Worm (Caenorhabditis elegans) whole organism, L2 larva: ENCODE data around the gene M106.8.

Experiments used
- aly-2 ChIP-seq: fragments of 150-350 bp; optimal IDR thresholded peaks from 2 replicates; lab custom pipeline; 2014; ENCODE audit warnings: missing biosample characterization, missing genetic modification characterization
- ceh-82 ChIP-seq: fragments of 150-350 bp; optimal IDR thresholded peaks from 2 replicates; lab custom pipeline; 2014; ENCODE audit warnings: missing biosample characterization, missing genetic modification characterization
- lin-11 ChIP-seq: fragments of 150-350 bp; sonication (generic microtip); optimal IDR thresholded peaks from 2 replicates; lab custom pipeline; 2014; ENCODE audit warnings: missing biosample characterization, missing genetic modification characterization, inconsistent platforms, mixed read lengths
- lin-13 ChIP-seq: fragments of 150-350 bp; optimal IDR thresholded peaks from 2 replicates; lab custom pipeline; 2014; ENCODE audit warnings: missing biosample characterization, missing genetic modification reagents, missing genetic modification characterization
- lin-39 ChIP-seq: fragments of 150-350 bp; optimal IDR thresholded peaks from 2 replicates; lab custom pipeline; 2014; ENCODE audit warnings: missing biosample characterization, missing genetic modification reagents, missing genetic modification characterization
- mab-5 ChIP-seq: fragments of 150-350 bp; optimal IDR thresholded peaks from 2 replicates; lab custom pipeline; 2014; ENCODE audit warnings: missing biosample characterization, missing genetic modification characterization
- mdl-1 ChIP-seq, 2 experiments: fragments of 150-350 bp in 1 of 2; sonication (generic microtip) in 1 of 2; optimal IDR thresholded peaks; 2 replicates each; lab custom pipeline; 2017; ENCODE audit warnings: missing biosample characterization in 2 of 2, missing genetic modification characterization in 2 of 2
- nhr-77 ChIP-seq: fragments of 150-350 bp; optimal IDR thresholded peaks from 2 replicates; lab custom pipeline; 2014; ENCODE audit warnings: missing biosample characterization, missing genetic modification characterization
- skn-1 ChIP-seq: sonication (generic microtip); optimal IDR thresholded peaks from 2 replicates; lab custom pipeline; 2017; ENCODE audit warnings: missing biosample characterization, missing genetic modification characterization
- unc-55 ChIP-seq: fragments of 150-350 bp; sonication (generic microtip); optimal IDR thresholded peaks from 3 replicates; lab custom pipeline; 2014; ENCODE audit warnings: missing biosample characterization, missing genetic modification reagents, missing genetic modification characterization
- ztf-11 ChIP-seq: sonication (generic microtip); optimal IDR thresholded peaks from 2 replicates; lab custom pipeline; 2017; ENCODE audit warnings: missing biosample characterization, missing genetic modification characterization

ce11 chrII:10873631-10874030 is 30.2 kb upstream of the M106.8 start, which contains the start of gene orc-2:
- TF ChIP-seq nhr-77 (tag; lab: Kevin White, UChicago) (no peak), ztf-11 (tag; lab: Kevin White, UChicago) (no peak), lin-13 (GFP tag; lab: Kevin White, UChicago) (no peak), lin-39 (tag; lab: Kevin White, UChicago) (no peak), skn-1 (tag; lab: Kevin White, UChicago) (no peak), unc-55 (no peak), ceh-82 (tag; lab: Kevin White, UChicago) (no peak), aly-2 (no peak), mab-5 (tag; lab: Kevin White, UChicago) (no peak), lin-11 (tag; lab: Kevin White, UChicago) (no peak), mdl-1 (tag; optimal IDR thresholded peaks at IDR 0.05; lab: Kevin White, UChicago) (no peak)
